Fruit fly (Drosophila melanogaster) whole organism, embryonic: ENCODE data around the gene Pex11c.

ENCODE experiments used
- Atf-2 ChIP-seq: fragments of 200-800 bp; sonication (Bioruptor generic); optimal IDR thresholded peaks from 2 replicates; lab custom pipeline; 2016; ENCODE audit warnings: missing biosample characterization, missing genetic modification characterization
- B-H2 ChIP-seq: fragments of 200-800 bp; sonication (Bioruptor generic); optimal IDR thresholded peaks from 2 replicates; lab custom pipeline; 2018; ENCODE audit warnings: missing biosample characterization, mild to moderate bottlenecking, missing genetic modification characterization
- Bteb2 ChIP-seq: fragments of 200-800 bp; sonication (Bioruptor generic); optimal IDR thresholded peaks from 2 replicates; lab custom pipeline; 2016; ENCODE audit warnings: missing biosample characterization, missing genetic modification characterization
- CG11093 ChIP-seq: fragments of 200-800 bp; sonication (Bioruptor generic); IDR thresholded peaks from 3 replicates; pipeline ENCODE4 v1.3.6; 2022; ENCODE audit warnings: missing biosample characterization, missing genetic modification characterization
- CG11247 ChIP-seq: fragments of 200-800 bp; sonication (Bioruptor generic); IDR thresholded peaks from 2 replicates; pipeline ENCODE4 v1.3.6; 2022; ENCODE audit warnings: missing biosample characterization, missing genetic modification characterization
- CG11504 ChIP-seq: fragments of 200-800 bp; sonication (Bioruptor generic); optimal IDR thresholded peaks from 3 replicates; lab custom pipeline; 2019; ENCODE audit warnings: missing biosample characterization, mild to moderate bottlenecking, missing genetic modification characterization, moderate library complexity
- CG14667 ChIP-seq: fragments of 200-800 bp; sonication (Bioruptor generic); IDR thresholded peaks from 2 replicates; pipeline ENCODE4 v1.3.6; 2022; ENCODE audit warnings: missing biosample characterization, missing genetic modification characterization
- CG15073 ChIP-seq: fragments of 200-800 bp; sonication (Bioruptor generic); optimal IDR thresholded peaks from 2 replicates; lab custom pipeline; 2016; ENCODE audit warnings: missing biosample characterization, missing genetic modification characterization
- CG17612 ChIP-seq: fragments of 200-800 bp; sonication (Bioruptor generic); IDR thresholded peaks from 2 replicates; pipeline ENCODE4 v1.3.6; 2022; ENCODE audit warnings: missing biosample characterization, missing genetic modification characterization
- CG17802 ChIP-seq: fragments of 200-800 bp; sonication (Bioruptor generic); optimal IDR thresholded peaks from 2 replicates; lab custom pipeline; 2018; ENCODE audit warnings: missing biosample characterization, mild to moderate bottlenecking, missing genetic modification characterization, moderate library complexity
- CG2202 ChIP-seq: fragments of 200-800 bp; sonication (Bioruptor generic); optimal IDR thresholded peaks from 2 replicates; lab custom pipeline; 2018; ENCODE audit warnings: missing biosample characterization, mild to moderate bottlenecking, missing genetic modification characterization
- CG31365 ChIP-seq: fragments of 200-800 bp; sonication (Bioruptor generic); optimal IDR thresholded peaks from 2 replicates; lab custom pipeline; 2018; ENCODE audit warnings: missing biosample characterization, mild to moderate bottlenecking, missing genetic modification characterization
- CG4617 ChIP-seq: fragments of 200-800 bp; sonication (Bioruptor generic); optimal IDR thresholded peaks from 3 replicates; lab custom pipeline; 2016; ENCODE audit warnings: missing biosample characterization, missing genetic modification characterization, borderline replicate concordance
- CG4707 ChIP-seq: fragments of 200-800 bp; sonication (Bioruptor generic); optimal IDR thresholded peaks from 2 replicates; lab custom pipeline; 2018; ENCODE audit warnings: missing biosample characterization, mild to moderate bottlenecking, missing genetic modification characterization, moderate library complexity
- CG4820 ChIP-seq: fragments of 200-800 bp; sonication (Bioruptor generic); optimal IDR thresholded peaks from 3 replicates; lab custom pipeline; 2016; ENCODE audit warnings: missing biosample characterization, missing genetic modification characterization
- CG5953 ChIP-seq: fragments of 200-800 bp; sonication (Bioruptor generic); IDR thresholded peaks from 2 replicates; pipeline ENCODE4 v1.3.6; 2022; ENCODE audit warnings: missing biosample characterization, missing genetic modification characterization
- CG8290 ChIP-seq, 3 experiments: fragments of 200-800 bp; sonication (Bioruptor generic); optimal IDR thresholded peaks; 2 replicates each; lab custom pipeline; 2016 to 2019; ENCODE audit warnings: missing biosample characterization in 3 of 3, missing genetic modification characterization in 3 of 3, mild to moderate bottlenecking in 2 of 3, moderate library complexity in 1 of 3
- CG9817 ChIP-seq: fragments of 200-800 bp; sonication (Bioruptor generic); optimal IDR thresholded peaks from 2 replicates; lab custom pipeline; 2018; ENCODE audit warnings: missing biosample characterization, mild to moderate bottlenecking, missing genetic modification characterization, moderate library complexity
- CHES-1-like ChIP-seq: fragments of 200-800 bp; sonication (Bioruptor generic); optimal IDR thresholded peaks from 2 replicates; lab custom pipeline; 2016; ENCODE audit warnings: missing biosample characterization, missing genetic modification characterization
- Camta ChIP-seq: fragments of 200-800 bp; sonication (Bioruptor generic); optimal IDR thresholded peaks from 2 replicates; lab custom pipeline; 2016; ENCODE audit warnings: missing biosample characterization, missing genetic modification characterization
- Dbx ChIP-seq: fragments of 200-800 bp; sonication (Bioruptor generic); IDR thresholded peaks from 3 replicates; pipeline ENCODE4 v1.3.6; 2022; ENCODE audit warnings: missing biosample characterization, missing genetic modification characterization
- Deaf1 ChIP-seq: fragments of 200-800 bp; optimal IDR thresholded peaks from 3 replicates; lab custom pipeline; 2019; ENCODE audit warnings: missing biosample characterization, mild to moderate bottlenecking, missing genetic modification characterization, moderate library complexity
- Dip2 ChIP-seq: fragments of 200-800 bp; sonication (Bioruptor generic); IDR thresholded peaks from 2 replicates; pipeline ENCODE4 v1.3.6; 2022; ENCODE audit warnings: missing biosample characterization, missing genetic modification characterization
- Gug ChIP-seq: fragments of 200-800 bp; sonication (Bioruptor generic); IDR thresholded peaks from 4 replicates; pipeline ENCODE4 v1.3.6; 2022; ENCODE audit warnings: missing biosample characterization, missing genetic modification characterization
- Hr39 ChIP-seq: fragments of >200 bp; optimal IDR thresholded peaks from 2 replicates; lab custom pipeline; 2017
- Lhr ChIP-seq: fragments of 200-800 bp; sonication (Bioruptor generic); optimal IDR thresholded peaks from 3 replicates; lab custom pipeline; 2017; ENCODE audit warnings: mild to moderate bottlenecking, missing biosample characterization, missing genetic modification reagents, missing genetic modification characterization
- Mes4 ChIP-seq: fragments of 200-800 bp; sonication (Bioruptor generic); optimal IDR thresholded peaks from 2 replicates; lab custom pipeline; 2016; ENCODE audit warnings: missing biosample characterization, missing genetic modification characterization
- PHDP ChIP-seq: fragments of 200-800 bp; sonication (Bioruptor generic); optimal IDR thresholded peaks from 3 replicates; lab custom pipeline; 2018; ENCODE audit warnings: missing biosample characterization, mild to moderate bottlenecking, missing genetic modification characterization, moderate library complexity
- TFAM ChIP-seq: fragments of 200-800 bp; sonication (Bioruptor generic); optimal IDR thresholded peaks from 2 replicates; lab custom pipeline; 2017; ENCODE audit warnings: missing biosample characterization, missing genetic modification characterization, inconsistent platforms
- Tbp ChIP-seq: fragments of >200 bp; optimal IDR thresholded peaks from 2 replicates; lab custom pipeline; 2018; ENCODE audit warnings: missing biosample characterization, missing genetic modification characterization
- YL-1 ChIP-seq: fragments of 200-800 bp; sonication (Bioruptor generic); optimal IDR thresholded peaks from 3 replicates; lab custom pipeline; 2017; ENCODE audit warnings: missing biosample characterization, mild to moderate bottlenecking, missing genetic modification characterization
- aop ChIP-seq: fragments of 200-800 bp; sonication (Bioruptor generic); IDR thresholded peaks from 2 replicates; pipeline ENCODE4 v1.3.6; 2022; ENCODE audit warnings: missing biosample characterization, missing genetic modification characterization
- btn ChIP-seq: fragments of 200-800 bp; sonication (Bioruptor generic); optimal IDR thresholded peaks from 2 replicates; lab custom pipeline; 2016; ENCODE audit warnings: missing biosample characterization, missing genetic modification characterization
- chm ChIP-seq: fragments of 200-800 bp; sonication (Bioruptor generic); IDR thresholded peaks from 2 replicates; pipeline ENCODE4 v1.3.6; 2022; ENCODE audit warnings: missing biosample characterization, missing genetic modification characterization
- chn ChIP-seq: fragments of 200-800 bp; sonication (Bioruptor generic); optimal IDR thresholded peaks from 2 replicates; lab custom pipeline; 2016; ENCODE audit warnings: missing biosample characterization, missing genetic modification characterization
- crp ChIP-seq, 2 experiments: fragments of 200-800 bp; sonication (Bioruptor generic); optimal IDR thresholded peaks; 2 replicates in 1 of 2; 3 replicates in 1 of 2; lab custom pipeline; 2017; ENCODE audit warnings: missing biosample characterization in 2 of 2, missing genetic modification characterization in 2 of 2, mild to moderate bottlenecking in 1 of 2, moderate library complexity in 1 of 2
- fru ChIP-seq: fragments of >200 bp; optimal IDR thresholded peaks from 2 replicates; lab custom pipeline; 2017
- grau ChIP-seq: fragments of 200-800 bp; optimal IDR thresholded peaks from 3 replicates; lab custom pipeline; 2019; ENCODE audit warnings: missing biosample characterization, mild to moderate bottlenecking, missing genetic modification characterization, moderate library complexity
- ham ChIP-seq: fragments of 200-800 bp; sonication (Bioruptor generic); IDR thresholded peaks from 2 replicates; pipeline ENCODE4 v1.3.6; 2022; ENCODE audit warnings: missing biosample characterization, missing genetic modification characterization
- kni ChIP-seq: fragments of 200-800 bp; sonication (Bioruptor generic); optimal IDR thresholded peaks from 3 replicates; lab custom pipeline; 2017; ENCODE audit warnings: mild to moderate bottlenecking, missing biosample characterization, missing genetic modification reagents, missing genetic modification characterization
- lilli ChIP-seq: fragments of 200-800 bp; sonication (Bioruptor generic); optimal IDR thresholded peaks from 3 replicates; lab custom pipeline; 2016; ENCODE audit warnings: missing biosample characterization, missing genetic modification characterization
- pros ChIP-seq: fragments of 200-800 bp; sonication (Bioruptor generic); optimal IDR thresholded peaks from 3 replicates; lab custom pipeline; 2019; ENCODE audit warnings: missing biosample characterization, mild to moderate bottlenecking, missing genetic modification characterization, moderate library complexity
- pum ChIP-seq: fragments of 200-800 bp; sonication (Bioruptor generic); optimal IDR thresholded peaks from 2 replicates; lab custom pipeline; 2016; ENCODE audit warnings: missing biosample characterization, missing genetic modification characterization
- salm ChIP-seq: fragments of 200-800 bp; sonication (Bioruptor generic); optimal IDR thresholded peaks from 2 replicates; lab custom pipeline; 2018; ENCODE audit warnings: missing biosample characterization, mild to moderate bottlenecking, missing genetic modification characterization
- scrt ChIP-seq: fragments of 200-800 bp; sonication (Bioruptor generic); optimal IDR thresholded peaks from 2 replicates; lab custom pipeline; 2018; ENCODE audit warnings: missing biosample characterization, mild to moderate bottlenecking, missing genetic modification characterization, moderate library complexity
- sug ChIP-seq: fragments of 200-800 bp; optimal IDR thresholded peaks from 2 replicates; lab custom pipeline; 2019; ENCODE audit warnings: missing biosample characterization, mild to moderate bottlenecking, missing genetic modification characterization, moderate library complexity
- tin ChIP-seq: fragments of 200-800 bp; sonication (Bioruptor generic); optimal IDR thresholded peaks from 3 replicates; lab custom pipeline; 2016; ENCODE audit warnings: missing biosample characterization, missing genetic modification characterization
- tio ChIP-seq: fragments of 200-800 bp; sonication (Bioruptor generic); optimal IDR thresholded peaks from 2 replicates; lab custom pipeline; 2017; ENCODE audit warnings: missing biosample characterization, missing genetic modification characterization, inconsistent platforms
- tll ChIP-seq, 2 experiments: fragments of 200-800 bp in 1 of 2; fragments of >200 bp in 1 of 2; sonication (Bioruptor generic) in 1 of 2; optimal IDR thresholded peaks; 2 replicates each; lab custom pipeline; 2017 to 2019; ENCODE audit warnings: missing biosample characterization in 2 of 2, missing genetic modification characterization in 2 of 2, mild to moderate bottlenecking in 1 of 2, moderate library complexity in 1 of 2
- tna ChIP-seq: fragments of 200-800 bp; sonication (Bioruptor generic); IDR thresholded peaks from 2 replicates; pipeline ENCODE4 v1.3.6; 2022; ENCODE audit warnings: missing biosample characterization, missing genetic modification characterization; ENCODE audit not compliant: partially characterized antibody
- trh ChIP-seq: fragments of 200-800 bp; sonication (Bioruptor generic); optimal IDR thresholded peaks from 2 replicates; lab custom pipeline; 2016; ENCODE audit warnings: missing biosample characterization, missing genetic modification characterization

The Pex11c gene

dm6 chr3R:23226521-23227039 is 31.6 kb upstream of the Pex11c start, which contains the start of gene cnc (continued):
- TF ChIP-seq CG4617 (GFP tag; lab: Kevin White, UChicago), result no peak
- TF ChIP-seq Gug (GFP tag; lab: Robert Waterston, UW), result no peak
- TF ChIP-seq CG9817 (tag; lab: Kevin White, UChicago), result no peak
- no peak for TF ChIP-seq ham
- TF ChIP-seq chn (GFP tag; lab: Kevin White, UChicago), result no peak
- peak; percentile 76 for TF ChIP-seq Deaf1 (tag; lab: Kevin White, UChicago)
- no peak for TF ChIP-seq CG2202 (tag; lab: Kevin White, UChicago)
- TF ChIP-seq sug, result peak; percentile 72
- no peak for TF ChIP-seq Bteb2 (GFP tag; lab: Kevin White, UChicago)
- TF ChIP-seq Tbp (GFP tag; lab: Kevin White, UChicago), result no peak
- no peak for TF ChIP-seq CG15073
- no peak for TF ChIP-seq CG8290 (GFP tag; optimal IDR thresholded peaks at IDR 0.05; lab: Kevin White, UChicago)
- peak in 1 of 2 experiments; percentile 53 for TF ChIP-seq CG8290 (tag; optimal IDR thresholded peaks at IDR 0.05; lab: Kevin White, UChicago)
- TF ChIP-seq CG14667 (GFP tag; lab: Robert Waterston, UW), result no peak
- no peak for TF ChIP-seq CG17612 (GFP tag; lab: Robert Waterston, UW)
- no peak for TF ChIP-seq tll (GFP tag; optimal IDR thresholded peaks at IDR 0.05; lab: Kevin White, UChicago)
- TF ChIP-seq Dbx (GFP tag; lab: Robert Waterston, UW), result peak; percentile 50; the same call in 1 of the 3 replicates
- TF ChIP-seq Lhr (GFP tag; lab: Kevin White, UChicago), result no peak
- no peak for TF ChIP-seq aop (GFP tag; lab: Robert Waterston, UW)
- peak; percentile 35 for TF ChIP-seq tna (GFP tag; lab: Robert Waterston, UW)
- peak; percentile 15 for TF ChIP-seq salm (tag; lab: Kevin White, UChicago)
- 0 out of 2 replicates have a peak, but pooled peaks have one; percentile 12 for TF ChIP-seq CG11247 (GFP tag; lab: Robert Waterston, UW)
- TF ChIP-seq Hr39, result no peak
- peak; percentile 34 for TF ChIP-seq PHDP (tag; lab: Kevin White, UChicago)
- TF ChIP-seq pros, result no peak
- TF ChIP-seq CG11093, result no peak
- peak; percentile 51 for TF ChIP-seq CHES-1-like (GFP tag; lab: Kevin White, UChicago)
- peak in 1 of 2 experiments; percentile 80 for TF ChIP-seq crp (GFP tag; optimal IDR thresholded peaks at IDR 0.05; lab: Kevin White, UChicago)
- TF ChIP-seq pum (GFP tag; lab: Kevin White, UChicago), result no peak
- TF ChIP-seq tio, result no peak
- TF ChIP-seq trh, result no peak
- no peak for TF ChIP-seq grau (tag; lab: Kevin White, UChicago)
- no peak for TF ChIP-seq scrt (GFP tag; lab: Kevin White, UChicago)
- TF ChIP-seq lilli (GFP tag; lab: Kevin White, UChicago), result no peak
- TF ChIP-seq Dip2 (GFP tag; lab: Robert Waterston, UW), result no peak
- TF ChIP-seq CG31365 (tag; lab: Kevin White, UChicago), result peak; percentile 31
- no peak for TF ChIP-seq CG4707 (GFP tag; lab: Kevin White, UChicago)
- no peak for TF ChIP-seq CG17802 (tag; lab: Kevin White, UChicago)
- 0 out of 2 replicates have a peak, but pooled peaks have one; percentile 5 for TF ChIP-seq CG5953 (GFP tag; lab: Robert Waterston, UW)
- TF ChIP-seq CG4820, result no peak
- no peak for TF ChIP-seq Atf-2 (GFP tag; lab: Kevin White, UChicago)
- peak; percentile 38 for TF ChIP-seq kni
- TF ChIP-seq B-H2 (GFP tag; lab: Kevin White, UChicago), result peak; percentile 55
- TF ChIP-seq CG11504 (tag; lab: Kevin White, UChicago), result no peak
- no peak for TF ChIP-seq Mes4 (GFP tag; lab: Kevin White, UChicago)
- 0 out of 2 replicates have a peak, but pooled peaks have one; percentile 40 for TF ChIP-seq chm (GFP tag; lab: Robert Waterston, UW)
- no peak for TF ChIP-seq fru
- TF ChIP-seq TFAM, result no peak
- TF ChIP-seq Camta (GFP tag; lab: Kevin White, UChicago), result no peak
- TF ChIP-seq btn (GFP tag; lab: Kevin White, UChicago), result no peak
- TF ChIP-seq YL-1 (GFP tag; lab: Kevin White, UChicago), result no peak
- no peak for TF ChIP-seq tin (GFP tag; lab: Kevin White, UChicago)
